Worm (Caenorhabditis elegans) whole organism, L2 larva: Measurements from ENCODE around the gene mog-4.

Experiments used
- C34F6.9 ChIP-seq: fragments of 150-350 bp; optimal IDR thresholded peaks from 2 replicates; lab custom pipeline; 2014; ENCODE audit warnings: missing biosample characterization, missing genetic modification characterization
- blmp-1 ChIP-seq: sonication (generic microtip); optimal IDR thresholded peaks from 2 replicates; lab custom pipeline; 2017; ENCODE audit warnings: missing genetic modification characterization, mild to moderate bottlenecking, missing compliant biosample characterization, antibody characterized with exemption, moderate library complexity; ENCODE audit not compliant: insufficient read depth
- ceh-16 ChIP-seq: fragments of 150-350 bp; optimal IDR thresholded peaks from 2 replicates; lab custom pipeline; 2014; ENCODE audit warnings: missing biosample characterization, missing genetic modification characterization
- fos-1 ChIP-seq: fragments of 150-350 bp; optimal IDR thresholded peaks from 2 replicates; lab custom pipeline; 2014; ENCODE audit warnings: missing biosample characterization, missing genetic modification characterization
- mab-5 ChIP-seq: fragments of 150-350 bp; optimal IDR thresholded peaks from 2 replicates; lab custom pipeline; 2014; ENCODE audit warnings: missing biosample characterization, missing genetic modification characterization
- nhr-10 ChIP-seq: sonication (generic microtip); optimal IDR thresholded peaks from 2 replicates; lab custom pipeline; 2017; ENCODE audit warnings: missing biosample characterization, missing genetic modification characterization
- nhr-6 ChIP-seq: fragments of 150-350 bp; optimal IDR thresholded peaks from 2 replicates; lab custom pipeline; 2014; ENCODE audit warnings: missing biosample characterization, missing genetic modification characterization
- sma-3 ChIP-seq: sonication (generic microtip); optimal IDR thresholded peaks from 2 replicates; lab custom pipeline; 2016; ENCODE audit warnings: missing genetic modification reagents, missing genetic modification characterization, missing compliant biosample characterization
- sma-9 ChIP-seq, 2 experiments: fragments of 150-350 bp in 1 of 2; sonication (generic microtip) in 1 of 2; optimal IDR thresholded peaks; 2 replicates each; lab custom pipeline; 2014 to 2016; ENCODE audit warnings: missing genetic modification characterization in 2 of 2, mild to moderate bottlenecking in 1 of 2, missing biosample characterization in 1 of 2, missing compliant biosample characterization in 1 of 2, missing genetic modification reagents in 1 of 2, moderate library complexity in 1 of 2
- snpc-4 ChIP-seq: fragments of 150-350 bp; optimal IDR thresholded peaks from 2 replicates; lab custom pipeline; 2014; ENCODE audit warnings: missing biosample characterization, missing genetic modification characterization
- unc-39 ChIP-seq: fragments of 150-350 bp; optimal IDR thresholded peaks from 2 replicates; lab custom pipeline; 2014; ENCODE audit warnings: missing biosample characterization, missing genetic modification characterization
- zag-1 ChIP-seq: fragments of 150-350 bp; optimal IDR thresholded peaks from 2 replicates; lab custom pipeline; 2014; ENCODE audit warnings: missing biosample characterization, missing genetic modification characterization
- ztf-11 ChIP-seq: sonication (generic microtip); optimal IDR thresholded peaks from 2 replicates; lab custom pipeline; 2017; ENCODE audit warnings: missing biosample characterization, missing genetic modification characterization

ce11 chrII:14534000-14534399 lies 27.4 kb downstream of the mog-4 start, which contains the start of gene C04H5.1:
- TF ChIP-seq ceh-16 (tag; lab: Kevin White, UChicago) (no peak), mab-5 (tag; lab: Kevin White, UChicago) (no peak), nhr-6 (no peak), fos-1 (tag; lab: Kevin White, UChicago) (no peak), blmp-1 (tag; lab: Kevin White, UChicago) (no peak), sma-3 (GFP tag; lab: Kevin White, UChicago) (no peak), ztf-11 (tag; lab: Kevin White, UChicago) (no peak), zag-1 (tag; lab: Kevin White, UChicago) (no peak), sma-9 (GFP tag; optimal IDR thresholded peaks at IDR 0.05; lab: Kevin White, UChicago) (no peak), sma-9 (tag; optimal IDR thresholded peaks at IDR 0.05; lab: Kevin White, UChicago) (no peak), snpc-4 (tag; lab: Kevin White, UChicago) (no peak), nhr-10 (tag; lab: Kevin White, UChicago) (no peak), unc-39 (tag; lab: Kevin White, UChicago) (no peak), C34F6.9 (tag; lab: Kevin White, UChicago) (no peak)
